Worm (Caenorhabditis elegans) whole organism, early embryonic: ENCODE data around the gene fkh-7.

Experiments used
- F13C5.2 ChIP-seq: sonication (generic microtip); optimal IDR thresholded peaks from 2 replicates; lab custom pipeline; 2017; ENCODE audit warnings: mild to moderate bottlenecking, missing genetic modification characterization, inconsistent platforms, missing compliant biosample characterization
- aly-1 ChIP-seq: sonication (generic microtip); optimal IDR thresholded peaks from 2 replicates; lab custom pipeline; 2016; ENCODE audit warnings: missing genetic modification characterization, missing compliant biosample characterization
- ama-1 ChIP-seq: fragments of 150-350 bp; optimal IDR thresholded peaks from 2 replicates; lab custom pipeline; 2014
- ceh-13 ChIP-seq: fragments of 200-800 bp; sonication (Bioruptor generic); optimal IDR thresholded peaks from 2 replicates; lab custom pipeline; 2018; ENCODE audit warnings: mild to moderate bottlenecking, missing genetic modification characterization, missing compliant biosample characterization
- ets-7 ChIP-seq: sonication (generic microtip); optimal IDR thresholded peaks from 2 replicates; lab custom pipeline; 2016; ENCODE audit warnings: missing genotype, missing genetic modification characterization, missing compliant biosample characterization
- flt-1 ChIP-seq: fragments of 200-800 bp; sonication (Bioruptor generic); IDR thresholded peaks from 2 replicates; pipeline ENCODE4 v1.3.6; 2022; ENCODE audit warnings: missing genetic modification characterization, missing compliant biosample characterization
- hmg-4 ChIP-seq: fragments of 200-800 bp; sonication (Bioruptor generic); optimal IDR thresholded peaks from 2 replicates; lab custom pipeline; 2018; ENCODE audit warnings: mild to moderate bottlenecking, missing genetic modification characterization, missing compliant biosample characterization
- hnd-1 ChIP-seq: sonication (generic microtip); optimal IDR thresholded peaks from 2 replicates; lab custom pipeline; 2016; ENCODE audit warnings: missing genetic modification characterization, missing compliant biosample characterization
- pes-1 ChIP-seq: fragments of 200-800 bp; sonication (Bioruptor generic); IDR thresholded peaks from 2 replicates; pipeline ENCODE4 v1.3.6; 2022; ENCODE audit warnings: missing genetic modification reagents, missing genetic modification characterization, missing compliant biosample characterization
- scrt-1 ChIP-seq: fragments of 200-800 bp; sonication (Bioruptor generic); IDR thresholded peaks from 2 replicates; pipeline ENCODE4 v1.3.6; 2022; ENCODE audit warnings: missing genetic modification characterization, missing compliant biosample characterization
- sea-1 ChIP-seq: fragments of 200-800 bp; sonication (Bioruptor generic); conservative IDR thresholded peaks from 2 replicates; pipeline ENCODE4 v1.3.6; 2022; ENCODE audit warnings: missing genetic modification characterization, missing compliant biosample characterization
- tbx-11 ChIP-seq: fragments of 200-800 bp; sonication (Bioruptor generic); IDR thresholded peaks from 2 replicates; pipeline ENCODE4 v1.3.6; 2022; ENCODE audit warnings: missing genetic modification characterization, missing compliant biosample characterization
- tbx-37 ChIP-seq: fragments of 200-800 bp; sonication (Bioruptor generic); conservative IDR thresholded peaks from 2 replicates; pipeline ENCODE4 v1.3.6; 2022; ENCODE audit warnings: missing genetic modification reagents, missing genetic modification characterization, missing compliant biosample characterization

ce11 chrIV:5630156-5630555 lies 45.7 kb downstream of the fkh-7 start, which contains the start of gene srd-12:
- TF ChIP-seq ama-1 (lab: Kevin White, UChicago): no peak
- TF ChIP-seq flt-1: no peak
- TF ChIP-seq tbx-37: no peak
- TF ChIP-seq sea-1 (GFP tag; lab: Robert Waterston, UW): no peak
- no peak for TF ChIP-seq tbx-11 (GFP tag; lab: Robert Waterston, UW)
- no peak for TF ChIP-seq hnd-1 (tag; lab: Kevin White, UChicago)
- TF ChIP-seq hmg-4 (GFP tag; lab: Kevin White, UChicago): no peak
- no peak for TF ChIP-seq ets-7 (tag; lab: Kevin White, UChicago)
- TF ChIP-seq pes-1: no peak
- TF ChIP-seq F13C5.2: no peak
- no peak for TF ChIP-seq ceh-13
- no peak for TF ChIP-seq aly-1
- TF ChIP-seq scrt-1: no peak
